Fruit fly (Drosophila melanogaster): ENCODE data around the gene Acbp5.
A peak's percentile ranks its signal among the peaks of the same experiment; 100 is the strongest.

The Acbp5 gene

DNA sequence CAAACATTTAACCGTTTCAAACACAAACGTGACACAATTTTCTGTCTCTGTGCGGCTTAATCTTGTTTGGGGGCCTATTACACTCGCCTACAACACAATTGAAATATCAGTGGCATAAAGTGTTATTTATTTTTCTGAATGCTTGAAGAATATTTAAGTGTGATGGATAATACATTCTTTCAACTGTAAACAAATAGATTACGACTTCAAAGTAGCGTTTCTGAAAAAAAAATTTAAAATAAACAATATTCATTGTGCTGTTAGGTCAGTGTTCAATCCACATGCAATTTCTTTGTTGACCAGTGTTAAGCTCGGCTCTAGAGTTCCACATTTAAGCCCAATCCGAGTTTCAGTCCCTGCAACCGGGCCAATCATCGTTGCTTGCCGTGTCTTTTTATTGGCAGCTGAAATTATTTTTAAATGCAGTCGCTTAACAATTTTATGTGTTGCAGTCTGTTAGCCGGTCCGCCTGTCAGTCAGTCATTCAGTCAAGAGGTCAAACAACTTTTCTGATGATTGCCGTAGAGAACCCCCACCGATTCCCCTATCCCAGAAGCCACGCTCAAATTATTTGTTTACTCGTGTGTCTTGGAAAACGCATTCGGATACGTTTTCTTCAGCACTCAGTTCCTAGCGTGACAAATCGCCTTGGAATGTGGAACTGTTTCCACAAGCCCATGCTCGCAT, 15.2 kb downstream of the Acbp5 start (continued):
- TF ChIP-seq Eip78C (GFP tag) = peak; percentile 94
- peak; percentile 66 for TF ChIP-seq fd59A (GFP tag; optimal IDR thresholded peaks at IDR 0.05)
- peak; percentile 46 for TF ChIP-seq CG4318 (GFP tag; optimal IDR thresholded peaks at IDR 0.05)
- TF ChIP-seq CG8119 (GFP tag; IDR thresholded peaks at IDR 0.05) = peak; percentile 88
- peak; percentile 57 for TF ChIP-seq Gug (GFP tag; IDR thresholded peaks at IDR 0.05)
- peak; percentile 10 for TF ChIP-seq topi (GFP tag; optimal IDR thresholded peaks at IDR 0.05)
- TF ChIP-seq CG10669 (GFP tag; optimal IDR thresholded peaks at IDR 0.05) = peak; percentile 65
- peak; percentile 47 for TF ChIP-seq dsx (GFP tag; optimal IDR thresholded peaks at IDR 0.05; ENCODE audit: poor library complexity, severe bottlenecking)
- TF ChIP-seq CG15336 (GFP tag; IDR thresholded peaks at IDR 0.05) = peak; percentile 86
- peak; percentile 71 for TF ChIP-seq Hr4 (GFP tag; optimal IDR thresholded peaks at IDR 0.05)
- peak; percentile 60 for TF ChIP-seq acj6 (GFP tag; optimal IDR thresholded peaks at IDR 0.05)
- peak; percentile 65 for TF ChIP-seq CG34406 (GFP tag; optimal IDR thresholded peaks at IDR 0.05)
- peak in 1 of 2 experiments; percentile 24 for TF ChIP-seq salr (GFP tag; optimal IDR thresholded peaks at IDR 0.05)
- no peak for TF ChIP-seq Sox15 (GFP tag; optimal IDR thresholded peaks at IDR 0.05)
- peak; percentile 72 for TF ChIP-seq pdm3 (GFP tag; optimal IDR thresholded peaks at IDR 0.05)
- peak; percentile 60 for TF ChIP-seq Lpt (GFP tag; optimal IDR thresholded peaks at IDR 0.05)
- peak; percentile 70 for TF ChIP-seq CG8632 (GFP tag; optimal IDR thresholded peaks at IDR 0.05)
- peak; percentile 35 for TF ChIP-seq CG10631 (GFP tag; optimal IDR thresholded peaks at IDR 0.05)
- peak; percentile 24 for TF ChIP-seq lz (GFP tag; optimal IDR thresholded peaks at IDR 0.05)
- TF ChIP-seq CG6792 (GFP tag; optimal IDR thresholded peaks at IDR 0.05) = peak; percentile 56
- TF ChIP-seq vri (GFP tag; optimal IDR thresholded peaks at IDR 0.05) = no peak
- TF ChIP-seq CG1621 (tag; optimal IDR thresholded peaks at IDR 0.05) = peak; percentile 60
- TF ChIP-seq CG6854 (GFP tag; optimal IDR thresholded peaks at IDR 0.05) = no peak
- TF ChIP-seq Hr38 (GFP tag; optimal IDR thresholded peaks at IDR 0.05) = no peak
- peak; percentile 46; the same call in 1 of the 2 replicates for TF ChIP-seq CG11294 (GFP tag; IDR thresholded peaks at IDR 0.05)
- TF ChIP-seq CG3919 (GFP tag; optimal IDR thresholded peaks at IDR 0.05) = peak; percentile 69
- peak; percentile 56 for TF ChIP-seq spab (GFP tag; optimal IDR thresholded peaks at IDR 0.05)
- peak; percentile 66 for TF ChIP-seq achi (GFP tag; optimal IDR thresholded peaks at IDR 0.05)
- TF ChIP-seq dac (GFP tag; optimal IDR thresholded peaks at IDR 0.05) = peak; percentile 1

DNA sequence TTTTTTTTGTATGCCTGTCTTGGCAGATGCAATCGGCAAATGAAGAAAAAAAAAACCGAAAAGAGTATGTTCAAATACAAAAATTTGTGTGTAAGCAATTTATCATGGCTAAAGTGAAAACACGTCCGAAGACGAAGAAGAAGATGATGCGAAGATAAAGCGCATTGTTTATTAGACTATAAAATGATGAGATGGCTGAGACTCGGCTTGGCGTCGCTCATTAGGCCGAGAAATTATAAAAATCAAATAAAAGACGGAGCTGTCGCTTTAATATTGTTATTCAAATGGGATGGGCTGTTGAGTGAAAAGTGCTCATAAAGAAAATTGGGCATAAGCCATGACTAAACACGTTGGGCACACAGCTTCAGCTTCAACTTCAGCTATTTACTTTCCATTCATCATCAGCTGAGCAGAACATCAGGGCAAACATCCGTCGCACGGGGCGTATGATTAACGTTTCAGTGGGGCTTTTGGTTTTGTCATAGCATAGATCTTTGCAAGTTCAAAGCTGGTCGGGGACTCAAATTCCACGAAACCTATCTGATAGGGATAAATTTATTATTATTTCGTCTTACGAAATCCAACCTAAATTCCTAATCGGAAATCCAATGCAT, 17.6 kb downstream of the Acbp5 start:
- TF ChIP-seq CG15336 (GFP tag; IDR thresholded peaks at IDR 0.05) (no peak), Eip78C (GFP tag) (peak; percentile 9), acj6 (GFP tag; optimal IDR thresholded peaks at IDR 0.05) (no peak), fkh (GFP tag; optimal IDR thresholded peaks at IDR 0.05) (peak; percentile 61)

DNA sequence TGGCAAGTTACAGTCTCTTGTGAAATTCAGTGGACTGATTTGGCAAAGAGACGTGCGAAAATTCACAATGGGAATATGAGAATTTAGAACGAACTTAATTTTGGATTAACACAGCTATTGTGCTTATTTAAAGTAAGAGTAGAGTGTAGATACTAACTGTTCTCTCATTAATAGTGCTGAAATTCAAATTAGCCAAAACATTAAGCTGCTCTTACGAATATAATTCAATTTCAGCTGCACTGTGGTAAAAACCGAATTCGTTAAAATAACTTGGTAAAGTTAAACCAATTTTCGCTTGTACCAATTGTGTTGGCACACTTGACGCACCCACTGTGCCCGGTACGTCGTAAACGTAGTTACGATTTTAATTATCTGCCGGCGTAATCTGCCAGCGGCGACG, 20.5 kb downstream of the Acbp5 start:
- peak; percentile 81 for TF ChIP-seq OdsH (GFP tag; optimal IDR thresholded peaks at IDR 0.05)
- peak; percentile 57 for TF ChIP-seq Ets21C (GFP tag; optimal IDR thresholded peaks at IDR 0.05)
- TF ChIP-seq CG9139 (GFP tag; optimal IDR thresholded peaks at IDR 0.05) = peak; percentile 30
- TF ChIP-seq CG11902 (GFP tag; optimal IDR thresholded peaks at IDR 0.05) = peak; percentile 63
- peak; percentile 62 for TF ChIP-seq CG15336 (GFP tag; IDR thresholded peaks at IDR 0.05)
- TF ChIP-seq lz (GFP tag; optimal IDR thresholded peaks at IDR 0.05) = peak; percentile 66
- peak; percentile 68 for TF ChIP-seq CG6792 (GFP tag; optimal IDR thresholded peaks at IDR 0.05)
- peak; percentile 73 for TF ChIP-seq acj6 (GFP tag; optimal IDR thresholded peaks at IDR 0.05)
- TF ChIP-seq svp (GFP tag) = peak; percentile 80
- peak; percentile 79 for TF ChIP-seq net (GFP tag; optimal IDR thresholded peaks at IDR 0.05)
- peak; percentile 35 to 71 for TF ChIP-seq ss (GFP tag; optimal IDR thresholded peaks at IDR 0.05)
- peak; percentile 74 for TF ChIP-seq CG3919 (GFP tag; optimal IDR thresholded peaks at IDR 0.05)
- TF ChIP-seq fd59A (GFP tag; optimal IDR thresholded peaks at IDR 0.05) = peak; percentile 72
- peak; percentile 48; the same call in 1 of the 2 replicates for TF ChIP-seq Gug (GFP tag; IDR thresholded peaks at IDR 0.05)
- TF ChIP-seq Hr39 (GFP tag; optimal IDR thresholded peaks at IDR 0.05) = peak; percentile 69
- TF ChIP-seq dsx (GFP tag; optimal IDR thresholded peaks at IDR 0.05; ENCODE audit: poor library complexity, severe bottlenecking) = peak; percentile 47
- peak; percentile 69 for TF ChIP-seq topi (GFP tag; optimal IDR thresholded peaks at IDR 0.05)
- no peak for TF ChIP-seq CG6854 (GFP tag; optimal IDR thresholded peaks at IDR 0.05)
- peak; percentile 65 for TF ChIP-seq CG6163 (GFP tag; IDR thresholded peaks at IDR 0.05)
- TF ChIP-seq cyc (GFP tag; optimal IDR thresholded peaks at IDR 0.05) = peak; percentile 56
- peak; percentile 48 for TF ChIP-seq CG8319 (GFP tag; optimal IDR thresholded peaks at IDR 0.05)
- no peak for TF ChIP-seq fd85E (GFP tag; optimal IDR thresholded peaks at IDR 0.05)
- TF ChIP-seq CG10669 (GFP tag; optimal IDR thresholded peaks at IDR 0.05) = peak; percentile 69
- TF ChIP-seq Eip78C (GFP tag) = peak; percentile 95
- TF ChIP-seq CG10631 (GFP tag; optimal IDR thresholded peaks at IDR 0.05) = peak; percentile 66
- peak; percentile 55 for TF ChIP-seq CG1621 (tag; optimal IDR thresholded peaks at IDR 0.05)
- TF ChIP-seq Ets96B (tag; optimal IDR thresholded peaks at IDR 0.05) = peak; percentile 72
- TF ChIP-seq CG6808 (GFP tag; optimal IDR thresholded peaks at IDR 0.05) = peak; percentile 72

All from whole organism, prepupa.